Fruit fly (Drosophila melanogaster) whole organism, prepupa: ENCODE results near the gene Prosbeta7.

Source experiments
- CG10631 ChIP-seq: fragments of 200-800 bp; sonication (Bioruptor generic); optimal IDR thresholded peaks from 2 replicates; lab custom pipeline; 2016; ENCODE audit warnings: missing biosample characterization, missing genetic modification characterization
- CG10669 ChIP-seq: fragments of 200-800 bp; sonication (Bioruptor generic); optimal IDR thresholded peaks from 3 replicates; lab custom pipeline; 2018; ENCODE audit warnings: missing biosample characterization, mild to moderate bottlenecking, missing genetic modification characterization, moderate library complexity
- CG11294 ChIP-seq: fragments of 200-800 bp; sonication (Bioruptor generic); IDR thresholded peaks from 2 replicates; pipeline ENCODE4 v1.3.6; 2022; ENCODE audit warnings: missing biosample characterization, missing genetic modification characterization
- CG11762 ChIP-seq: fragments of 200-800 bp; sonication (Bioruptor generic); optimal IDR thresholded peaks from 3 replicates; lab custom pipeline; 2016; ENCODE audit warnings: missing biosample characterization, missing genetic modification characterization; ENCODE audit not compliant: insufficient read depth
- CG11902 ChIP-seq: fragments of 200-800 bp; sonication (Bioruptor generic); optimal IDR thresholded peaks from 3 replicates; lab custom pipeline; 2016; ENCODE audit warnings: missing biosample characterization, missing genetic modification characterization
- CG15336 ChIP-seq: fragments of 200-800 bp; sonication (Bioruptor generic); IDR thresholded peaks from 2 replicates; pipeline ENCODE4 v1.3.6; 2022; ENCODE audit warnings: missing biosample characterization, missing genetic modification characterization
- CG3032 ChIP-seq: fragments of 200-800 bp; optimal IDR thresholded peaks from 2 replicates; lab custom pipeline; 2019; ENCODE audit warnings: missing biosample characterization, mild to moderate bottlenecking, missing genetic modification characterization, moderate library complexity
- CG31627 ChIP-seq: fragments of 200-800 bp; sonication (Bioruptor generic); optimal IDR thresholded peaks from 3 replicates; lab custom pipeline; 2016; ENCODE audit warnings: missing biosample characterization, missing genetic modification characterization
- CG32006 ChIP-seq: fragments of 200-800 bp; sonication (Bioruptor generic); optimal IDR thresholded peaks from 3 replicates; lab custom pipeline; 2017; ENCODE audit warnings: missing biosample characterization, mild to moderate bottlenecking, missing genetic modification characterization
- CG34406 ChIP-seq: fragments of 200-800 bp; sonication (Bioruptor generic); optimal IDR thresholded peaks from 3 replicates; lab custom pipeline; 2016; ENCODE audit warnings: missing biosample characterization, missing genetic modification characterization
- CG6163 ChIP-seq: fragments of 200-800 bp; sonication (Bioruptor generic); IDR thresholded peaks from 3 replicates; pipeline ENCODE4 v1.3.6; 2022; ENCODE audit warnings: missing biosample characterization, missing genetic modification characterization
- CG6276 ChIP-seq: fragments of 200-800 bp; sonication (Bioruptor generic); optimal IDR thresholded peaks from 2 replicates; lab custom pipeline; 2017; ENCODE audit warnings: missing biosample characterization, mild to moderate bottlenecking, missing genetic modification characterization
- CG6792 ChIP-seq: fragments of 200-800 bp; sonication (Bioruptor generic); optimal IDR thresholded peaks from 3 replicates; lab custom pipeline; 2016; ENCODE audit warnings: missing biosample characterization, missing genetic modification characterization
- CG6854 ChIP-seq: fragments of 200-800 bp; sonication (Bioruptor generic); optimal IDR thresholded peaks from 2 replicates; lab custom pipeline; 2017; ENCODE audit warnings: missing biosample characterization, mild to moderate bottlenecking, missing genetic modification characterization
- CG8319 ChIP-seq: fragments of 200-800 bp; sonication (Bioruptor generic); optimal IDR thresholded peaks from 3 replicates; lab custom pipeline; 2016; ENCODE audit warnings: missing biosample characterization, missing genetic modification characterization
- CG9139 ChIP-seq: fragments of 200-800 bp; sonication (Bioruptor generic); optimal IDR thresholded peaks from 3 replicates; lab custom pipeline; 2017; ENCODE audit warnings: missing biosample characterization, mild to moderate bottlenecking, missing genetic modification characterization
- Eip75B ChIP-seq: fragments of 200-800 bp; sonication (Bioruptor generic); optimal IDR thresholded peaks from 3 replicates; lab custom pipeline; 2016; ENCODE audit warnings: missing biosample characterization, missing genetic modification characterization
- Eip78C ChIP-seq: fragments of 200-800 bp; sonication (Bioruptor generic); peaks from one replicate; lab custom pipeline; 2016; ENCODE audit warnings: missing biosample characterization, missing genetic modification characterization
- Ets96B ChIP-seq: fragments of 200-800 bp; optimal IDR thresholded peaks from 2 replicates; lab custom pipeline; 2019; ENCODE audit warnings: missing biosample characterization, mild to moderate bottlenecking, missing genetic modification characterization, moderate library complexity
- Gug ChIP-seq: fragments of 200-800 bp; sonication (Bioruptor generic); IDR thresholded peaks from 2 replicates; pipeline ENCODE4 v1.3.6; 2022; ENCODE audit warnings: missing biosample characterization, missing genetic modification characterization
- Hr4 ChIP-seq: fragments of 200-800 bp; sonication (Bioruptor generic); optimal IDR thresholded peaks from 3 replicates; lab custom pipeline; 2016; ENCODE audit warnings: missing biosample characterization, missing genetic modification characterization
- Lpt ChIP-seq: fragments of 200-800 bp; sonication (Bioruptor generic); optimal IDR thresholded peaks from 3 replicates; lab custom pipeline; 2016; ENCODE audit warnings: missing biosample characterization, missing genetic modification characterization
- Met ChIP-seq: fragments of 200-800 bp; sonication (Bioruptor generic); optimal IDR thresholded peaks from 3 replicates; lab custom pipeline; 2016; ENCODE audit warnings: missing biosample characterization, missing genetic modification characterization
- OdsH ChIP-seq: fragments of 200-800 bp; sonication (Bioruptor generic); optimal IDR thresholded peaks from 3 replicates; lab custom pipeline; 2016; ENCODE audit warnings: missing biosample characterization, missing genetic modification characterization
- Smox ChIP-seq: fragments of 200-800 bp; sonication (Bioruptor generic); optimal IDR thresholded peaks from 3 replicates; lab custom pipeline; 2016; ENCODE audit warnings: missing biosample characterization, missing genetic modification characterization
- Sox102F ChIP-seq: fragments of 200-800 bp; sonication (Bioruptor generic); optimal IDR thresholded peaks from 2 replicates; lab custom pipeline; 2016; ENCODE audit warnings: missing biosample characterization, mild to moderate bottlenecking, missing genetic modification characterization
- Sox14 ChIP-seq: fragments of 200-800 bp; sonication (Bioruptor generic); optimal IDR thresholded peaks from 3 replicates; lab custom pipeline; 2016; ENCODE audit warnings: missing biosample characterization, missing genetic modification characterization
- Sox15 ChIP-seq: fragments of 200-800 bp; sonication (Bioruptor generic); optimal IDR thresholded peaks from 3 replicates; lab custom pipeline; 2016; ENCODE audit warnings: missing biosample characterization, missing genetic modification characterization
- achi ChIP-seq: fragments of 200-800 bp; sonication (Bioruptor generic); optimal IDR thresholded peaks from 3 replicates; lab custom pipeline; 2016; ENCODE audit warnings: missing biosample characterization, missing genetic modification characterization
- cyc ChIP-seq: fragments of 200-800 bp; sonication (Bioruptor generic); optimal IDR thresholded peaks from 3 replicates; lab custom pipeline; 2016; ENCODE audit warnings: missing biosample characterization, missing genetic modification characterization
- dac ChIP-seq: fragments of 200-800 bp; sonication (Bioruptor generic); optimal IDR thresholded peaks from 2 replicates; lab custom pipeline; 2017; ENCODE audit warnings: missing biosample characterization, mild to moderate bottlenecking, missing genetic modification characterization
- fkh ChIP-seq: fragments of 200-800 bp; sonication (Bioruptor generic); optimal IDR thresholded peaks from 3 replicates; lab custom pipeline; 2017; ENCODE audit warnings: missing biosample characterization, mild to moderate bottlenecking, missing genetic modification characterization, moderate library complexity
- net ChIP-seq: fragments of 200-800 bp; sonication (Bioruptor generic); optimal IDR thresholded peaks from 3 replicates; lab custom pipeline; 2016; ENCODE audit warnings: missing biosample characterization, missing genetic modification characterization
- salr ChIP-seq, 2 experiments: fragments of 200-800 bp; sonication (Bioruptor generic); optimal IDR thresholded peaks; 3 replicates each; lab custom pipeline; 2016 to 2018; ENCODE audit warnings: missing biosample characterization in 2 of 2, missing genetic modification characterization in 2 of 2, mild to moderate bottlenecking in 1 of 2
- spab ChIP-seq: fragments of 200-800 bp; sonication (Bioruptor generic); optimal IDR thresholded peaks from 2 replicates; lab custom pipeline; 2017; ENCODE audit warnings: missing biosample characterization, mild to moderate bottlenecking, missing genetic modification characterization, missing genetic modification reagents
- topi ChIP-seq: fragments of 200-800 bp; sonication (Bioruptor generic); optimal IDR thresholded peaks from 3 replicates; lab custom pipeline; 2016; ENCODE audit warnings: missing biosample characterization, missing genetic modification characterization

Prosbeta7 gene

dm6 chr3R:5354373-5355134 is 3.6 kb downstream of the Prosbeta7 start, which contains the start of the genes CG11999 and CG1161 (continued):
- TF ChIP-seq topi (GFP tag; lab: Kevin White, UChicago) (peak; percentile 24), Hr4 (GFP tag; lab: Kevin White, UChicago) (no peak), OdsH (GFP tag; lab: Kevin White, UChicago) (no peak), CG31627 (GFP tag; lab: Kevin White, UChicago) (peak; percentile 1), dac (GFP tag; lab: Kevin White, UChicago) (no peak), Smox (GFP tag; lab: Kevin White, UChicago) (no peak), CG6276 (GFP tag; lab: Kevin White, UChicago) (no peak), Sox102F (GFP tag; lab: Kevin White, UChicago) (no peak), CG8319 (GFP tag; lab: Kevin White, UChicago) (no peak), Sox14 (peak; percentile 44), Ets96B (tag; lab: Kevin White, UChicago) (no peak), CG10631 (GFP tag; lab: Kevin White, UChicago) (no peak), spab (no peak), fkh (peak; percentile 16), Eip75B (peak; percentile 34), CG11762 (no peak), CG10669 (GFP tag; lab: Kevin White, UChicago) (no peak), CG6854 (GFP tag; lab: Kevin White, UChicago) (no peak), CG34406 (GFP tag; lab: Kevin White, UChicago) (no peak), CG6792 (GFP tag; lab: Kevin White, UChicago) (no peak), CG15336 (no peak), salr (GFP tag; optimal IDR thresholded peaks at IDR 0.05; lab: Kevin White, UChicago) (no peak)

dm6 chr3R:5350393-5350972 is 7.7 kb downstream of the Prosbeta7 start, which contains the start of gene mtd:
TSS of gene mtd (minus strand) at chr3R:5350443.
- TF ChIP-seq CG32006 (GFP tag; lab: Kevin White, UChicago) (no peak), CG6163 (0 out of 3 replicates have a peak, but pooled peaks have one; percentile 28)

dm6 chr3R:5346707-5347323 is 11.3 kb downstream of the Prosbeta7 start:
- TF ChIP-seq CG34406 (GFP tag; lab: Kevin White, UChicago) (no peak), CG11902 (GFP tag; lab: Kevin White, UChicago) (no peak), Sox15 (no peak), OdsH (GFP tag; lab: Kevin White, UChicago) (no peak), Eip78C (GFP tag; lab: Kevin White, UChicago) (no peak), Lpt (GFP tag; lab: Kevin White, UChicago) (no peak), Smox (GFP tag; lab: Kevin White, UChicago) (no peak), achi (GFP tag; lab: Kevin White, UChicago) (no peak), net (GFP tag; lab: Kevin White, UChicago) (no peak), CG11294 (no peak), Gug (GFP tag; lab: Robert Waterston, UW) (no peak), cyc (GFP tag; lab: Kevin White, UChicago) (no peak), CG9139 (GFP tag; lab: Kevin White, UChicago) (no peak), Met (GFP tag; lab: Kevin White, UChicago) (no peak), CG3032 (tag; lab: Kevin White, UChicago) (no peak)
